Worm (Caenorhabditis elegans): ENCODE data around the gene R105.1.

- TF ChIP-seq B0261.1 (tag; optimal IDR thresholded peaks at IDR 0.05): no peak
- no peak for TF ChIP-seq Y95B8A.8 (GFP tag; IDR thresholded peaks at IDR 0.05)
- TF ChIP-seq ama-1 (optimal IDR thresholded peaks at IDR 0.05): no peak
- no peak for TF ChIP-seq ama-1 (GFP tag; optimal IDR thresholded peaks at IDR 0.05)
- no peak for TF ChIP-seq sea-2 (GFP tag; IDR thresholded peaks at IDR 0.05)
- TF ChIP-seq ceh-100 (GFP tag; IDR thresholded peaks at IDR 0.05): peak; percentile 64
- no peak for TF ChIP-seq T07F8.4 (tag; optimal IDR thresholded peaks at IDR 0.05)
- TF ChIP-seq snpc-4 (GFP tag; optimal IDR thresholded peaks at IDR 0.05): peak; percentile 39
- TF ChIP-seq snpc-4 (tag; optimal IDR thresholded peaks at IDR 0.05): peak in 2 of 4 experiments; percentile 44 to 63
- TF ChIP-seq hrde-1 (tag; optimal IDR thresholded peaks at IDR 0.05; ENCODE audit: borderline replicate concordance): peak; percentile 11
- no peak for TF ChIP-seq C06A6.2 (GFP tag; conservative IDR thresholded peaks at IDR 0.05)
Measured at ce11 chrIV:4653708-4654107, 20.2 kb downstream of the R105.1 start.
